Fruit fly (Drosophila melanogaster): ENCODE data around the gene TTLL6B.
A peak's percentile ranks its signal among the peaks of the same experiment; 100 is the strongest.

Gene TTLL6B

dm6 chr3R:27245401-27245757 is 5.4 kb downstream of the TTLL6B start:
- TF ChIP-seq rgr (GFP tag; optimal IDR thresholded peaks at IDR 0.05) (peak; percentile 8), foxo (GFP tag; optimal IDR thresholded peaks at IDR 0.05) (peak in 1 of 2 experiments; percentile 18), brk (GFP tag; optimal IDR thresholded peaks at IDR 0.05) (no peak)

dm6 chr3R:27244742-27245400 is 5.9 kb downstream of the TTLL6B start, which contains the start of gene CG18766:
Gene CG18766, minus strand, starts transcription at chr3R:27245249.
- TF ChIP-seq Hnf4 (GFP tag; optimal IDR thresholded peaks at IDR 0.05) = no peak
- TF ChIP-seq brk (GFP tag; optimal IDR thresholded peaks at IDR 0.05) = no peak
- peak; percentile 21 for TF ChIP-seq Vsx2 (GFP tag; optimal IDR thresholded peaks at IDR 0.05; ENCODE audit: partially characterized antibody)
- TF ChIP-seq foxo (GFP tag; optimal IDR thresholded peaks at IDR 0.05) = peak in 1 of 2 experiments; percentile 49
- TF ChIP-seq Myc (optimal IDR thresholded peaks at IDR 0.05) = no peak
- no peak for TF ChIP-seq Mio (GFP tag; optimal IDR thresholded peaks at IDR 0.05)
- TF ChIP-seq ey (GFP tag; optimal IDR thresholded peaks at IDR 0.05) = peak; percentile 32
- no peak for TF ChIP-seq CrebA (GFP tag; optimal IDR thresholded peaks at IDR 0.05; ENCODE audit: borderline replicate concordance)
- no peak for TF ChIP-seq tai (GFP tag; optimal IDR thresholded peaks at IDR 0.05)
- peak; percentile 31 for TF ChIP-seq h (GFP tag; optimal IDR thresholded peaks at IDR 0.05)
- TF ChIP-seq fru (GFP tag; optimal IDR thresholded peaks at IDR 0.05) = peak; percentile 6
- peak; percentile 31 for TF ChIP-seq rgr (GFP tag; optimal IDR thresholded peaks at IDR 0.05)
- no peak for TF ChIP-seq jim (GFP tag; optimal IDR thresholded peaks at IDR 0.05)
- TF ChIP-seq Hr83 (GFP tag; optimal IDR thresholded peaks at IDR 0.05; ENCODE audit: poor library complexity, severe bottlenecking) = peak; percentile 79
- TF ChIP-seq dsf (GFP tag; optimal IDR thresholded peaks at IDR 0.05; ENCODE audit: borderline replicate concordance) = no peak
- TF ChIP-seq pan (optimal IDR thresholded peaks at IDR 0.05) = no peak
- TF ChIP-seq Hr78 (GFP tag; optimal IDR thresholded peaks at IDR 0.05) = no peak
- TF ChIP-seq CG9705 (GFP tag; optimal IDR thresholded peaks at IDR 0.05) = no peak
- peak; percentile 13 for TF ChIP-seq br (GFP tag; optimal IDR thresholded peaks at IDR 0.05)
- TF ChIP-seq Dif (GFP tag; optimal IDR thresholded peaks at IDR 0.05; ENCODE audit: partially characterized antibody) = peak; percentile 66
- TF ChIP-seq Abd-B (GFP tag; optimal IDR thresholded peaks at IDR 0.05) = no peak
- TF ChIP-seq Sp1 (GFP tag; optimal IDR thresholded peaks at IDR 0.05) = no peak
- peak; percentile 32 for TF ChIP-seq N (GFP tag; optimal IDR thresholded peaks at IDR 0.05)
- peak; percentile 20 for TF ChIP-seq HLH106 (tag; optimal IDR thresholded peaks at IDR 0.05)
- peak; percentile 33 for TF ChIP-seq psq (GFP tag; optimal IDR thresholded peaks at IDR 0.05)
- TF ChIP-seq Dfd (GFP tag; optimal IDR thresholded peaks at IDR 0.05) = no peak
- no peak for TF ChIP-seq usp (GFP tag; optimal IDR thresholded peaks at IDR 0.05)
- no peak for TF ChIP-seq woc (GFP tag; optimal IDR thresholded peaks at IDR 0.05)
- no peak for TF ChIP-seq Jra (GFP tag; optimal IDR thresholded peaks at IDR 0.05)
- peak; percentile 50 for TF ChIP-seq Rel (GFP tag; optimal IDR thresholded peaks at IDR 0.05)
- TF ChIP-seq Rel (tag; optimal IDR thresholded peaks at IDR 0.05) = peak; percentile 67
- no peak for TF ChIP-seq lola (GFP tag; optimal IDR thresholded peaks at IDR 0.05)
- TF ChIP-seq OdsH (GFP tag; optimal IDR thresholded peaks at IDR 0.05) = peak; percentile 3
- no peak for TF ChIP-seq GATAd (GFP tag; optimal IDR thresholded peaks at IDR 0.05)
- no peak for TF ChIP-seq dmrt93B (GFP tag; optimal IDR thresholded peaks at IDR 0.05)

- no peak for TF ChIP-seq OdsH (GFP tag; optimal IDR thresholded peaks at IDR 0.05)
- no peak for TF ChIP-seq foxo (GFP tag; optimal IDR thresholded peaks at IDR 0.05)
- TF ChIP-seq sage (GFP tag; optimal IDR thresholded peaks at IDR 0.05) = no peak
- no peak for TF ChIP-seq Hr78 (GFP tag; optimal IDR thresholded peaks at IDR 0.05)
Measured at dm6 chr3R:27244412-27244741, 6.4 kb downstream of the TTLL6B start.

dm6 chr3R:27240967-27241366 is 9.8 kb downstream of the TTLL6B start, which contains the start of gene CG17991:
Gene CG17991, plus strand, starts transcription at chr3R:27241267.
- TF ChIP-seq lola (GFP tag; optimal IDR thresholded peaks at IDR 0.05) = no peak
- TF ChIP-seq dl (GFP tag; optimal IDR thresholded peaks at IDR 0.05; ENCODE audit: insufficient read depth in 1 of 2, partially characterized antibody in 2 of 2) = no peak
- no peak for TF ChIP-seq fru (GFP tag; optimal IDR thresholded peaks at IDR 0.05)
- no peak for TF ChIP-seq Abd-B (GFP tag; optimal IDR thresholded peaks at IDR 0.05)
